Worm (Caenorhabditis elegans) whole organism, L1 larva: ENCODE measurements around the gene ddr-1.

Experiments used
- C04F5.9 ChIP-seq: sonication (generic microtip); optimal IDR thresholded peaks from 2 replicates; lab custom pipeline; 2016; ENCODE audit warnings: missing genetic modification characterization, missing compliant biosample characterization
- C34B4.2 ChIP-seq: sonication (generic microtip); optimal IDR thresholded peaks from 2 replicates; lab custom pipeline; 2017; ENCODE audit warnings: mild to moderate bottlenecking, missing genetic modification characterization, missing compliant biosample characterization
- F16B12.6 ChIP-seq: fragments of 150-350 bp; optimal IDR thresholded peaks from 2 replicates; lab custom pipeline; 2014; ENCODE audit warnings: missing biosample characterization, missing genetic modification characterization
- Y116A8C.19 ChIP-seq: sonication (generic microtip); optimal IDR thresholded peaks from 2 replicates; lab custom pipeline; 2016; ENCODE audit warnings: missing compliant biosample characterization, missing genetic modification characterization, borderline replicate concordance
- aha-1 ChIP-seq: fragments of 150-350 bp; optimal IDR thresholded peaks from 2 replicates; lab custom pipeline; 2014; ENCODE audit warnings: missing biosample characterization, missing genetic modification characterization
- ama-1 ChIP-seq: fragments of 150-350 bp; optimal IDR thresholded peaks from 2 replicates; lab custom pipeline; 2014
- blmp-1 ChIP-seq: fragments of 150-350 bp; optimal IDR thresholded peaks from 2 replicates; lab custom pipeline; 2014; ENCODE audit warnings: missing biosample characterization, missing genetic modification characterization
- ceh-90 ChIP-seq: sonication (generic microtip); optimal IDR thresholded peaks from 2 replicates; lab custom pipeline; 2016; ENCODE audit warnings: missing genetic modification characterization, missing compliant biosample characterization
- ces-1 ChIP-seq: fragments of 150-350 bp; optimal IDR thresholded peaks from 2 replicates; lab custom pipeline; 2014; ENCODE audit warnings: missing biosample characterization, missing genetic modification reagents, missing genetic modification characterization
- dpl-1 ChIP-seq, 3 experiments: fragments of 150-350 bp in 2 of 3; sonication (generic microtip) in 1 of 3; optimal IDR thresholded peaks; 2 replicates each; lab custom pipeline; 2014 to 2017; ENCODE audit warnings: missing biosample characterization in 3 of 3, missing genetic modification characterization in 3 of 3, missing genetic modification reagents in 3 of 3
- dsc-1 ChIP-seq: sonication (generic microtip); optimal IDR thresholded peaks from 2 replicates; lab custom pipeline; 2016; ENCODE audit warnings: mild to moderate bottlenecking, missing genetic modification characterization, missing compliant biosample characterization
- efl-1 ChIP-seq, 4 experiments: fragments of 150-350 bp; optimal IDR thresholded peaks in 3 of 4; peaks in 1 of 4; 1 replicate in 1 of 4; 2 replicates in 3 of 4; lab custom pipeline; 2014; ENCODE audit warnings: missing biosample characterization in 2 of 4, missing genetic modification characterization in 2 of 4, missing genetic modification reagents in 2 of 4
- elt-2 ChIP-seq: sonication (generic microtip); optimal IDR thresholded peaks from 2 replicates; lab custom pipeline; 2016; ENCODE audit warnings: missing genetic modification characterization, mild to moderate bottlenecking, inconsistent platforms, missing compliant biosample characterization, missing genetic modification reagents
- elt-3 ChIP-seq, 6 experiments: fragments of 150-350 bp in 1 of 6; sonication (generic microtip); optimal IDR thresholded peaks; 2 replicates each; lab custom pipeline; 2017 to 2018; ENCODE audit warnings: missing biosample characterization in 6 of 6, missing genetic modification characterization in 6 of 6, inconsistent platforms in 1 of 6
- ets-5 ChIP-seq: fragments of 200-800 bp; sonication (Bioruptor generic); IDR thresholded peaks from 2 replicates; pipeline ENCODE4 v1.3.6; 2022; ENCODE audit warnings: missing genetic modification characterization, missing compliant biosample characterization
- fos-1 ChIP-seq: fragments of 150-350 bp; optimal IDR thresholded peaks from 2 replicates; lab custom pipeline; 2014; ENCODE audit warnings: missing biosample characterization, missing genetic modification characterization
- hlh-4 ChIP-seq: sonication (generic microtip); optimal IDR thresholded peaks from 2 replicates; lab custom pipeline; 2016; ENCODE audit warnings: mild to moderate bottlenecking, missing genetic modification characterization, missing compliant biosample characterization
- isw-1 ChIP-seq: fragments of 200-800 bp; sonication (Bioruptor generic); IDR thresholded peaks from 2 replicates; pipeline ENCODE4 v1.3.6; 2022; ENCODE audit warnings: missing genetic modification characterization, missing compliant biosample characterization
- jun-1 ChIP-seq: fragments of 150-350 bp; optimal IDR thresholded peaks from 2 replicates; lab custom pipeline; 2014; ENCODE audit warnings: missing biosample characterization, missing genetic modification reagents, missing genetic modification characterization
- lin-14 ChIP-seq: fragments of 200-800 bp; sonication (Bioruptor generic); optimal IDR thresholded peaks from 2 replicates; lab custom pipeline; 2018; ENCODE audit warnings: mild to moderate bottlenecking, missing genetic modification characterization, moderate library complexity, missing compliant biosample characterization
- lin-15B ChIP-seq: fragments of 150-350 bp; sonication (generic microtip); optimal IDR thresholded peaks from 3 replicates; lab custom pipeline; 2014; ENCODE audit warnings: missing biosample characterization, missing genetic modification characterization
- lir-3 ChIP-seq: sonication (generic microtip); optimal IDR thresholded peaks from 2 replicates; lab custom pipeline; 2016; ENCODE audit warnings: mild to moderate bottlenecking, missing genetic modification characterization, moderate library complexity, missing compliant biosample characterization; ENCODE audit not compliant: poor library complexity
- lsy-2 ChIP-seq, 2 experiments: fragments of 150-350 bp; optimal IDR thresholded peaks; 2 replicates each; lab custom pipeline; 2014; ENCODE audit warnings: missing biosample characterization in 2 of 2, missing genetic modification characterization in 2 of 2
- mab-9 ChIP-seq: fragments of 200-800 bp; sonication (Bioruptor generic); IDR thresholded peaks from 2 replicates; pipeline ENCODE4 v1.3.6; 2022; ENCODE audit warnings: missing genetic modification reagents, missing genetic modification characterization, missing compliant biosample characterization
- mdl-1 ChIP-seq, 2 experiments: fragments of 150-350 bp; optimal IDR thresholded peaks; 2 replicates each; lab custom pipeline; 2014 to 2017; ENCODE audit warnings: missing biosample characterization in 2 of 2, missing genetic modification characterization in 2 of 2, inconsistent platforms in 1 of 2
- mef-2 ChIP-seq: fragments of 150-350 bp; optimal IDR thresholded peaks from 2 replicates; lab custom pipeline; 2014; ENCODE audit warnings: missing biosample characterization, missing genetic modification characterization
- nhr-11 ChIP-seq: fragments of 150-350 bp; optimal IDR thresholded peaks from 2 replicates; lab custom pipeline; 2014; ENCODE audit warnings: missing biosample characterization, missing genetic modification characterization
- nhr-19 ChIP-seq: fragments of 200-800 bp; sonication (Bioruptor generic); conservative IDR thresholded peaks from 2 replicates; pipeline ENCODE4 v1.3.6; 2022; ENCODE audit warnings: missing genetic modification characterization, missing compliant biosample characterization
- nhr-20 ChIP-seq: sonication (generic microtip); optimal IDR thresholded peaks from 2 replicates; lab custom pipeline; 2016; ENCODE audit warnings: mild to moderate bottlenecking, missing genetic modification characterization, missing compliant biosample characterization
- nhr-47 ChIP-seq: sonication (generic microtip); optimal IDR thresholded peaks from 2 replicates; lab custom pipeline; 2016; ENCODE audit warnings: mild to moderate bottlenecking, missing genetic modification characterization, moderate library complexity, missing compliant biosample characterization
- nhr-71 ChIP-seq: sonication (generic microtip); optimal IDR thresholded peaks from 2 replicates; lab custom pipeline; 2016; ENCODE audit warnings: mild to moderate bottlenecking, missing genetic modification characterization, moderate library complexity, missing compliant biosample characterization
- nhr-85 ChIP-seq: sonication (generic microtip); peaks from one replicate; lab custom pipeline; 2016; ENCODE audit warnings: missing genetic modification characterization, inconsistent platforms, missing compliant biosample characterization
- nhr-90 ChIP-seq: sonication (generic microtip); optimal IDR thresholded peaks from 2 replicates; lab custom pipeline; 2016; ENCODE audit warnings: mild to moderate bottlenecking, missing genetic modification characterization, missing compliant biosample characterization; ENCODE audit not compliant: poor library complexity
- pax-3 ChIP-seq: fragments of 200-800 bp; sonication (Bioruptor generic); optimal IDR thresholded peaks from 2 replicates; lab custom pipeline; 2018; ENCODE audit warnings: mild to moderate bottlenecking, missing genetic modification characterization, moderate library complexity, missing compliant biosample characterization
- rnt-1 ChIP-seq: sonication (generic microtip); optimal IDR thresholded peaks from 2 replicates; lab custom pipeline; 2016; ENCODE audit warnings: mild to moderate bottlenecking, missing genetic modification characterization, moderate library complexity, missing compliant biosample characterization
- skn-1 ChIP-seq: fragments of 150-350 bp; optimal IDR thresholded peaks from 2 replicates; lab custom pipeline; 2014; ENCODE audit warnings: missing biosample characterization, missing genetic modification characterization
- snpc-4 ChIP-seq: fragments of 150-350 bp; optimal IDR thresholded peaks from 2 replicates; lab custom pipeline; 2014; ENCODE audit warnings: missing biosample characterization, missing genetic modification characterization
- snu-23 ChIP-seq: sonication (generic microtip); optimal IDR thresholded peaks from 2 replicates; lab custom pipeline; 2016; ENCODE audit warnings: missing genetic modification characterization, missing compliant biosample characterization
- tbx-2 ChIP-seq: sonication (generic microtip); optimal IDR thresholded peaks from 2 replicates; lab custom pipeline; 2016; ENCODE audit warnings: missing genetic modification characterization, missing compliant biosample characterization
- tlp-1 ChIP-seq: fragments of 150-350 bp; optimal IDR thresholded peaks from 2 replicates; lab custom pipeline; 2014; ENCODE audit warnings: missing biosample characterization, missing genetic modification characterization
- unc-62 ChIP-seq: fragments of 150-350 bp; optimal IDR thresholded peaks from 2 replicates; lab custom pipeline; 2014; ENCODE audit warnings: missing biosample characterization, missing genetic modification reagents, missing genetic modification characterization
- xbp-1 ChIP-seq: sonication (generic microtip); optimal IDR thresholded peaks from 2 replicates; lab custom pipeline; 2016; ENCODE audit warnings: missing genetic modification characterization, missing compliant biosample characterization
- ztf-11 ChIP-seq, 2 experiments: sonication (generic microtip); optimal IDR thresholded peaks; 2 replicates each; lab custom pipeline; 2016 to 2017; ENCODE audit warnings: missing genetic modification characterization in 2 of 2, missing biosample characterization in 1 of 2, missing compliant biosample characterization in 1 of 2

The ddr-1 gene

ce11 chrX:5457184-5457583 lies 3.8 kb upstream of the ddr-1 start:
- TF ChIP-seq blmp-1 (tag; lab: Kevin White, UChicago), result peak; percentile 52
- no peak for TF ChIP-seq mab-9

ce11 chrX:5458043-5458442 lies 3.0 kb upstream of the ddr-1 start:
- TF ChIP-seq efl-1 (optimal IDR thresholded peaks at IDR 0.05; lab: Kevin White, UChicago) (no peak), efl-1 (GFP tag; optimal IDR thresholded peaks at IDR 0.05 in 1 of 2; lab: Kevin White, UChicago) (peak in 1 of 2 experiments; percentile 65), pax-3 (no peak)

DNA sequence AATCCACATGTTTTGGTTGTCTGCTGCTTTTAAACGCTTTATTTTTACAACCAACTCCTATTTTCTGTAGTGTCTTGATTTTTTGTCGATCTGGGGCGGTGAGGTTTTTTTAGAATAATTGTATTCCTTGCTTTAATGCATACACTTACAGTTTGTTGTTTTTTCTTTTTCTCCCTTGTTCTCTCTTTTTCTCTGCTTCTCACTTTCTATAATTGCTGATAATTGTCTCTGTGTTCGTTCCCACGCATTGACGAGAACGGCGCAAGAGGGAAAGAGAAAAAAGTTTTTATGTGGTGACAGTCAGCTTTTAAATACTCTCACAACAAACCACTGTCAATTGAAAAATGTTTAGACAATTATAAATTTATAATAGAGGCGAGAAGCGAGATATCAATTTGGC lies 2.3 kb upstream of the ddr-1 start:
- no peak for TF ChIP-seq ztf-11 (tag; optimal IDR thresholded peaks at IDR 0.05; lab: Kevin White, UChicago)
- TF ChIP-seq efl-1 (optimal IDR thresholded peaks at IDR 0.05; lab: Kevin White, UChicago), result no peak
- peak in 1 of 2 experiments; percentile 43 for TF ChIP-seq efl-1 (GFP tag; optimal IDR thresholded peaks at IDR 0.05 in 1 of 2; lab: Kevin White, UChicago)
- TF ChIP-seq dpl-1 (GFP tag; optimal IDR thresholded peaks at IDR 0.05; lab: Kevin White, UChicago), result no peak

- TF ChIP-seq elt-2 (tag; lab: Kevin White, UChicago), result peak; percentile 71
- TF ChIP-seq xbp-1, result no peak
These were observed 4.6 kb downstream of the ddr-1 start for ce11 chrX:5465631-5466030.

- TF ChIP-seq Y116A8C.19 (tag; lab: Kevin White, UChicago) (no peak), nhr-20 (peak; percentile 46), nhr-71 (tag; lab: Kevin White, UChicago) (peak; percentile 3), pax-3 (no peak), lin-14 (GFP tag; lab: Kevin White, UChicago) (peak; percentile 26), tbx-2 (tag; lab: Kevin White, UChicago) (peak; percentile 1), nhr-85 (peak; percentile 85), lir-3 (tag; lab: Kevin White, UChicago) (no peak), nhr-19 (0 out of 2 replicates have a peak, but pooled peaks have one; percentile 3), skn-1 (no peak), nhr-90 (tag; lab: Kevin White, UChicago) (peak; percentile 9), snu-23 (no peak), snpc-4 (tag; lab: Kevin White, UChicago) (no peak)
These were observed 5.1 kb downstream of the ddr-1 start for ce11 chrX:5466149-5466548.

DNA sequence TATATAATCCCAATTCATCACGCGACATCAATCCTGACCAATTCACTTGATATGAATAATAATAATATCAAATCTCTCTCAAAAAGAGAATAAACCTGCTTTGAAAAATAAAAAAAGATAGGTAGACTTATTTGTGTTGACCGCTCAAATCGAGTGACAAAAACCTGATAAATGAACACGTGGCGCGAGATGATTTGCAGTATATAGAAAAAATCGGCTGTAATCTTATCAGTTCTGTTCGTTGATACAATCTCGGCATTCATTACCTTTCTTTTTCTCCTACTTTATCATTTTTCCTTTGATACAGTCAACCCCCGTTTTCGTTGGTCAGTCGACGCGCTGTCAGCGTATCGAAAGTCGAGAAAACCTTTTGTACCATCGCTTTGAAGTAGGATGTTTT lies 6.3 kb downstream of the ddr-1 start:
- TF ChIP-seq xbp-1, result no peak
- no peak for TF ChIP-seq lsy-2 (tag; optimal IDR thresholded peaks at IDR 0.05; lab: Kevin White, UChicago)
- TF ChIP-seq nhr-85, result peak; percentile 84
- peak; percentile 75 for TF ChIP-seq lin-14 (GFP tag; lab: Kevin White, UChicago)
- no peak for TF ChIP-seq hlh-4
- TF ChIP-seq nhr-11 (tag; lab: Kevin White, UChicago), result no peak
- TF ChIP-seq nhr-47 (tag; lab: Kevin White, UChicago), result peak; percentile 12
- TF ChIP-seq ceh-90 (tag; lab: Kevin White, UChicago), result no peak
- no peak for TF ChIP-seq C34B4.2
- TF ChIP-seq ets-5 (GFP tag; lab: Robert Waterston, UW), result no peak
- no peak for TF ChIP-seq dsc-1 (tag; lab: Kevin White, UChicago)
- peak in 1 of 2 experiments; percentile 71 for TF ChIP-seq mdl-1 (tag; optimal IDR thresholded peaks at IDR 0.05; lab: Kevin White, UChicago)
- no peak for TF ChIP-seq fos-1 (tag; lab: Kevin White, UChicago)
- no peak for TF ChIP-seq tlp-1 (tag; lab: Kevin White, UChicago)
- TF ChIP-seq F16B12.6, result no peak
- no peak for TF ChIP-seq rnt-1 (tag; lab: Kevin White, UChicago)
- peak; percentile 63 to 99 (median 94) for TF ChIP-seq elt-3 (tag; optimal IDR thresholded peaks at IDR 0.05; lab: Kevin White, UChicago)
- no peak for TF ChIP-seq jun-1 (tag; lab: Kevin White, UChicago)
- peak; percentile 71 for TF ChIP-seq nhr-71 (tag; lab: Kevin White, UChicago)
- TF ChIP-seq isw-1 (GFP tag; lab: Robert Waterston, UW), result no peak
- TF ChIP-seq tbx-2 (tag; lab: Kevin White, UChicago), result no peak
- TF ChIP-seq C04F5.9 (tag; lab: Kevin White, UChicago), result no peak
- TF ChIP-seq mab-9, result no peak
- no peak for TF ChIP-seq ces-1 (GFP tag; lab: Kevin White, UChicago)
- TF ChIP-seq aha-1 (tag; lab: Kevin White, UChicago), result no peak
- TF ChIP-seq mef-2 (tag; lab: Kevin White, UChicago), result no peak
- no peak for TF ChIP-seq ama-1 (lab: Kevin White, UChicago)
- TF ChIP-seq nhr-19, result no peak; the same call in 1 of the 2 replicates
- TF ChIP-seq lin-15B (tag; lab: Kevin White, UChicago), result no peak
- no peak for TF ChIP-seq unc-62 (GFP tag; lab: Kevin White, UChicago)
